Fruit fly (Drosophila melanogaster) whole organism, embryonic: Measurements from ENCODE around the gene CG32278.

ENCODE experiments used
- Abd-B ChIP-seq: fragments of 200-800 bp; sonication (Bioruptor generic); optimal IDR thresholded peaks from 2 replicates; lab custom pipeline; 2018; ENCODE audit warnings: missing biosample characterization, mild to moderate bottlenecking, missing genetic modification characterization, moderate library complexity
- Atf6 ChIP-seq: fragments of 200-800 bp; sonication (Bioruptor generic); IDR thresholded peaks from 2 replicates; pipeline ENCODE4 v1.3.6; 2022; ENCODE audit warnings: missing biosample characterization, missing genetic modification characterization
- Bdp1 ChIP-seq: fragments of 200-800 bp; sonication (Bioruptor generic); optimal IDR thresholded peaks from 3 replicates; lab custom pipeline; 2016; ENCODE audit warnings: missing biosample characterization, missing genetic modification characterization
- CG10267 ChIP-seq: fragments of 200-800 bp; sonication (Bioruptor generic); optimal IDR thresholded peaks from 2 replicates; lab custom pipeline; 2018; ENCODE audit warnings: missing biosample characterization, mild to moderate bottlenecking, missing genetic modification characterization, moderate library complexity
- CG10959 ChIP-seq: fragments of 200-800 bp; sonication (Bioruptor generic); IDR thresholded peaks from 2 replicates; pipeline ENCODE4 v1.3.6; 2022; ENCODE audit warnings: missing biosample characterization, missing genetic modification characterization
- CG11456 ChIP-seq: fragments of 200-800 bp; sonication (Bioruptor generic); IDR thresholded peaks from 3 replicates; pipeline ENCODE4 v1.3.6; 2022; ENCODE audit warnings: missing biosample characterization, missing genetic modification characterization
- CG12942 ChIP-seq: fragments of 200-800 bp; sonication (Bioruptor generic); optimal IDR thresholded peaks from 3 replicates; lab custom pipeline; 2016; ENCODE audit warnings: missing biosample characterization, missing genetic modification characterization
- CG1647 ChIP-seq: fragments of 200-800 bp; sonication (Bioruptor generic); optimal IDR thresholded peaks from 3 replicates; lab custom pipeline; 2016; ENCODE audit warnings: missing biosample characterization, missing genetic modification characterization
- CG17385 ChIP-seq: fragments of 200-800 bp; sonication (Bioruptor generic); optimal IDR thresholded peaks from 3 replicates; lab custom pipeline; 2018; ENCODE audit warnings: missing biosample characterization, mild to moderate bottlenecking, missing genetic modification characterization
- CG17829 ChIP-seq: fragments of 200-800 bp; optimal IDR thresholded peaks from 2 replicates; lab custom pipeline; 2019; ENCODE audit warnings: missing biosample characterization, mild to moderate bottlenecking, missing genetic modification characterization, moderate library complexity
- CG2129 ChIP-seq: fragments of 200-800 bp; sonication (Bioruptor generic); IDR thresholded peaks from 2 replicates; pipeline ENCODE4 v1.3.6; 2022; ENCODE audit warnings: missing biosample characterization, missing genetic modification characterization; ENCODE audit not compliant: partially characterized antibody
- CG30403 ChIP-seq: fragments of 200-800 bp; sonication (Bioruptor generic); optimal IDR thresholded peaks from 3 replicates; lab custom pipeline; 2016; ENCODE audit warnings: missing biosample characterization, missing genetic modification characterization
- CG31388 ChIP-seq: fragments of 200-800 bp; sonication (Bioruptor generic); optimal IDR thresholded peaks from 2 replicates; lab custom pipeline; 2016; ENCODE audit warnings: missing biosample characterization, missing genetic modification characterization
- CG3407 ChIP-seq: fragments of 200-800 bp; sonication (Bioruptor generic); optimal IDR thresholded peaks from 2 replicates; lab custom pipeline; 2018; ENCODE audit warnings: missing biosample characterization, mild to moderate bottlenecking, missing genetic modification characterization
- CG3838 ChIP-seq: fragments of 200-800 bp; sonication (Bioruptor generic); optimal IDR thresholded peaks from 3 replicates; lab custom pipeline; 2016; ENCODE audit warnings: missing biosample characterization, missing genetic modification characterization
- CG5180 ChIP-seq: fragments of 200-800 bp; sonication (Bioruptor generic); optimal IDR thresholded peaks from 3 replicates; lab custom pipeline; 2017; ENCODE audit warnings: missing biosample characterization, missing genetic modification characterization, mild to moderate bottlenecking, moderate library complexity, missing genetic modification reagents
- CG6272 ChIP-seq: fragments of 200-800 bp; sonication (Bioruptor generic); IDR thresholded peaks from 2 replicates; pipeline ENCODE4 v1.3.6; 2022; ENCODE audit warnings: missing biosample characterization, missing genetic modification characterization
- CG6791 ChIP-seq: fragments of 200-800 bp; sonication (Bioruptor generic); IDR thresholded peaks from 3 replicates; pipeline ENCODE4 v1.3.6; 2022; ENCODE audit warnings: missing biosample characterization, missing genetic modification characterization; ENCODE audit not compliant: partially characterized antibody
- CG7786 ChIP-seq: fragments of 200-800 bp; sonication (Bioruptor generic); optimal IDR thresholded peaks from 2 replicates; lab custom pipeline; 2016; ENCODE audit warnings: missing biosample characterization, missing genetic modification characterization
- CG7839 ChIP-seq: fragments of 200-800 bp; sonication (Bioruptor generic); optimal IDR thresholded peaks from 3 replicates; lab custom pipeline; 2018; ENCODE audit warnings: missing biosample characterization, mild to moderate bottlenecking, missing genetic modification characterization, moderate library complexity
- CG8388 ChIP-seq: fragments of 200-800 bp; sonication (Bioruptor generic); optimal IDR thresholded peaks from 2 replicates; lab custom pipeline; 2019; ENCODE audit warnings: missing biosample characterization, mild to moderate bottlenecking, missing genetic modification characterization, moderate library complexity
- CG8765 ChIP-seq: fragments of 200-800 bp; sonication (Bioruptor generic); IDR thresholded peaks from 2 replicates; pipeline ENCODE4 v1.3.6; 2022; ENCODE audit warnings: missing biosample characterization, missing genetic modification characterization
- GATAe ChIP-seq: fragments of 200-800 bp; sonication (Bioruptor generic); conservative IDR thresholded peaks from 2 replicates; pipeline ENCODE4 v1.3.6; 2022; ENCODE audit warnings: missing biosample characterization, missing genetic modification characterization
- HHEX ChIP-seq: fragments of 200-800 bp; sonication (Bioruptor generic); optimal IDR thresholded peaks from 3 replicates; lab custom pipeline; 2017; ENCODE audit warnings: missing biosample characterization, mild to moderate bottlenecking, missing genetic modification characterization, missing genetic modification reagents
- Hsf ChIP-seq: fragments of 200-800 bp; sonication (Bioruptor generic); optimal IDR thresholded peaks from 3 replicates; lab custom pipeline; 2016; ENCODE audit warnings: missing biosample characterization, missing genetic modification characterization
- Lpt ChIP-seq: fragments of >200 bp; optimal IDR thresholded peaks from 2 replicates; lab custom pipeline; 2018; ENCODE audit warnings: missing biosample characterization, missing genetic modification characterization
- NC2α ChIP-seq: fragments of 200-800 bp; sonication (Bioruptor generic); optimal IDR thresholded peaks from 2 replicates; lab custom pipeline; 2016; ENCODE audit warnings: missing biosample characterization, missing genetic modification characterization
- Pdp1 ChIP-seq, 2 experiments: fragments of 200-800 bp; sonication (Bioruptor generic); optimal IDR thresholded peaks; 3 replicates each; lab custom pipeline; 2016; ENCODE audit warnings: missing biosample characterization in 2 of 2, missing genetic modification characterization in 2 of 2, mild to moderate bottlenecking in 1 of 2, moderate library complexity in 1 of 2
- Ptx1 ChIP-seq: fragments of 200-800 bp; sonication (Bioruptor generic); IDR thresholded peaks from 2 replicates; pipeline ENCODE4 v1.3.6; 2022; ENCODE audit warnings: missing biosample characterization, missing genetic modification characterization
- Ravus ChIP-seq: fragments of 200-800 bp; sonication (Bioruptor generic); IDR thresholded peaks from 2 replicates; pipeline ENCODE4 v1.3.6; 2022; ENCODE audit warnings: missing biosample characterization, missing genetic modification characterization
- Scr ChIP-seq: fragments of 200-800 bp; sonication (Bioruptor generic); IDR thresholded peaks from 2 replicates; pipeline ENCODE4 v1.3.6; 2022; ENCODE audit warnings: missing biosample characterization, missing genetic modification characterization; ENCODE audit not compliant: partially characterized antibody
- Spps ChIP-seq: fragments of 200-800 bp; sonication (Bioruptor generic); optimal IDR thresholded peaks from 2 replicates; lab custom pipeline; 2018; ENCODE audit warnings: missing biosample characterization, mild to moderate bottlenecking, missing genetic modification characterization
- Tbp ChIP-seq: fragments of >200 bp; optimal IDR thresholded peaks from 2 replicates; lab custom pipeline; 2018; ENCODE audit warnings: missing biosample characterization, missing genetic modification characterization
- abd-A ChIP-seq: fragments of 200-800 bp; sonication (Bioruptor generic); optimal IDR thresholded peaks from 3 replicates; lab custom pipeline; 2019; ENCODE audit warnings: missing biosample characterization, mild to moderate bottlenecking, missing genetic modification characterization, moderate library complexity
- al ChIP-seq: fragments of 200-800 bp; sonication (Bioruptor generic); IDR thresholded peaks from 2 replicates; pipeline ENCODE4 v1.3.6; 2022; ENCODE audit warnings: missing biosample characterization, missing genetic modification characterization
- da ChIP-seq: fragments of 200-800 bp; sonication (Bioruptor generic); optimal IDR thresholded peaks from 2 replicates; lab custom pipeline; 2016; ENCODE audit warnings: missing biosample characterization, missing genetic modification characterization
- esg ChIP-seq: fragments of 200-800 bp; sonication (Bioruptor generic); conservative IDR thresholded peaks from 2 replicates; pipeline ENCODE4 v1.3.6; 2022; ENCODE audit warnings: missing biosample characterization, missing genetic modification characterization
- gce ChIP-seq: fragments of 200-800 bp; sonication (Bioruptor generic); IDR thresholded peaks from 3 replicates; pipeline ENCODE4 v1.3.6; 2022; ENCODE audit warnings: missing biosample characterization, missing genetic modification characterization
- gem ChIP-seq: fragments of 200-800 bp; sonication (Bioruptor generic); optimal IDR thresholded peaks from 2 replicates; lab custom pipeline; 2019; ENCODE audit warnings: missing biosample characterization, mild to moderate bottlenecking, missing genetic modification characterization, moderate library complexity
- gt ChIP-seq: fragments of 200-800 bp; sonication (Bioruptor generic); IDR thresholded peaks from 2 replicates; pipeline ENCODE4 v1.3.6; 2022; ENCODE audit warnings: missing biosample characterization, missing genetic modification characterization
- knrl ChIP-seq: fragments of 200-800 bp; sonication (Bioruptor generic); IDR thresholded peaks from 3 replicates; pipeline ENCODE4 v1.3.6; 2022; ENCODE audit warnings: missing biosample characterization, missing genetic modification characterization; ENCODE audit not compliant: partially characterized antibody
- mld ChIP-seq: fragments of 200-800 bp; sonication (Bioruptor generic); IDR thresholded peaks from 3 replicates; pipeline ENCODE4 v1.3.6; 2022; ENCODE audit warnings: missing biosample characterization, missing genetic modification characterization; ENCODE audit not compliant: partially characterized antibody
- p53 ChIP-seq: fragments of 200-800 bp; sonication (Bioruptor generic); optimal IDR thresholded peaks from 2 replicates; lab custom pipeline; 2016; ENCODE audit warnings: missing biosample characterization, missing genetic modification characterization
- pzg ChIP-seq: fragments of 200-800 bp; sonication (Bioruptor generic); optimal IDR thresholded peaks from 3 replicates; lab custom pipeline; 2018; ENCODE audit warnings: missing biosample characterization, mild to moderate bottlenecking, missing genetic modification characterization, moderate library complexity
- sd ChIP-seq: fragments of 200-800 bp; sonication (Bioruptor generic); optimal IDR thresholded peaks from 3 replicates; lab custom pipeline; 2018; ENCODE audit warnings: missing biosample characterization, mild to moderate bottlenecking, missing genetic modification characterization, moderate library complexity
- sens-2 ChIP-seq: fragments of 200-800 bp; sonication (Bioruptor generic); IDR thresholded peaks from 2 replicates; pipeline ENCODE4 v1.3.6; 2022; ENCODE audit warnings: missing biosample characterization, missing genetic modification characterization
- seq ChIP-seq: fragments of 200-800 bp; sonication (Bioruptor generic); IDR thresholded peaks from 2 replicates; pipeline ENCODE4 v1.3.6; 2022; ENCODE audit warnings: missing biosample characterization, missing genetic modification characterization
- sna ChIP-seq: fragments of 200-800 bp; sonication (Bioruptor generic); IDR thresholded peaks from 2 replicates; pipeline ENCODE4 v1.3.6; 2022; ENCODE audit warnings: missing biosample characterization, missing genetic modification characterization; ENCODE audit not compliant: partially characterized antibody
- stwl ChIP-seq: fragments of 200-800 bp; sonication (Bioruptor generic); optimal IDR thresholded peaks from 3 replicates; lab custom pipeline; 2018; ENCODE audit warnings: missing biosample characterization, mild to moderate bottlenecking, missing genetic modification characterization, moderate library complexity
- sug ChIP-seq: fragments of 200-800 bp; optimal IDR thresholded peaks from 2 replicates; lab custom pipeline; 2019; ENCODE audit warnings: missing biosample characterization, mild to moderate bottlenecking, missing genetic modification characterization, moderate library complexity
- z ChIP-seq: fragments of 200-800 bp; sonication (Bioruptor generic); IDR thresholded peaks from 3 replicates; pipeline ENCODE4 v1.3.6; 2022; ENCODE audit warnings: missing biosample characterization, missing genetic modification characterization

CG32278 gene

DNA sequence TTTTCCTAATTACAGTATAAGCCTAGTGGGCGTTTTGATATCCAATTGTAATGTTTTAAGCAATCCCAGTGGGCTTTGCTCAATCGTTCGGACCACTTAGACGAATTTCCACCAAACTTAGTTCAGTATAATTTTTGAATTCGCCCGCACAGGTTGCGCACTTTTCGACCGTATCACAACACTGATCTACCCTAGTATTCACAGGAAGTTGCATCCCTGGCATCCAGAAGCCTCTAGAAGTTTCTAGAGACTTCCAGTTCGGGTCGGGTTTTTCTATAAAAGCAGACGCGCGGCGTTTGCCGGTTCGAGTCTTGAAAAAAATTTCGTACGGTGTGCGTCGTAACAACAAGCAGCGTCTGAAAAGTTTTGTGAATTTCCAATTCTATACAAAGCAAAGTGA is 23.8 kb downstream of the CG32278 start, which contains the start of gene Hsp83 (continued):
- TF ChIP-seq pzg (GFP tag; lab: Kevin White, UChicago) (peak; percentile 76), CG30403 (GFP tag; lab: Kevin White, UChicago) (peak; percentile 82), mld (GFP tag; lab: Robert Waterston, UW) (no peak), Bdp1 (GFP tag; lab: Kevin White, UChicago) (peak; percentile 89), CG3838 (GFP tag; lab: Kevin White, UChicago) (peak; percentile 52), sna (no peak), da (GFP tag; lab: Kevin White, UChicago) (peak; percentile 88), Abd-B (no peak), CG12942 (peak; percentile 76), seq (peak; percentile 92), Ptx1 (GFP tag; lab: Robert Waterston, UW) (peak; percentile 73), HHEX (peak; percentile 99), CG7786 (GFP tag; lab: Kevin White, UChicago) (peak; percentile 89), NC2α (GFP tag; lab: Kevin White, UChicago) (peak; percentile 93), CG17829 (peak; percentile 90), CG3407 (peak; percentile 94), CG7839 (tag; lab: Kevin White, UChicago) (peak; percentile 91), CG6272 (GFP tag; lab: Robert Waterston, UW) (peak; percentile 56), sug (tag; lab: Kevin White, UChicago) (peak; percentile 92), esg (GFP tag; lab: Robert Waterston, UW) (peak; percentile 63), CG11456 (GFP tag; lab: Robert Waterston, UW) (peak; percentile 96), CG8765 (no peak), Atf6 (GFP tag; lab: Robert Waterston, UW) (peak; percentile 95), CG2129 (GFP tag; lab: Robert Waterston, UW) (no peak), Scr (GFP tag; lab: Robert Waterston, UW) (no peak), CG6791 (GFP tag; lab: Robert Waterston, UW) (peak; percentile 23; the same call in 1 of the 3 replicates), CG8388 (GFP tag; lab: Kevin White, UChicago) (peak; percentile 89), Hsf (GFP tag; lab: Kevin White, UChicago) (peak; percentile 99), gem (tag; lab: Kevin White, UChicago) (peak; percentile 77), CG10267 (tag; lab: Kevin White, UChicago) (peak; percentile 99), CG1647 (GFP tag; lab: Kevin White, UChicago) (peak; percentile 93), CG10959 (GFP tag; lab: Robert Waterston, UW) (peak; percentile 81), stwl (tag; lab: Kevin White, UChicago) (peak; percentile 85), sens-2 (GFP tag; lab: Robert Waterston, UW) (peak; percentile 97), Tbp (GFP tag; lab: Kevin White, UChicago) (no peak), Lpt (no peak), al (GFP tag; lab: Robert Waterston, UW) (peak; percentile 70), knrl (GFP tag; lab: Robert Waterston, UW) (no peak), gt (peak; percentile 58; the same call in 1 of the 2 replicates), Ravus (peak; percentile 25; the same call in 1 of the 2 replicates), sd (no peak), gce (peak; percentile 98), z (GFP tag; lab: Robert Waterston, UW) (peak; percentile 73), CG5180 (GFP tag; lab: Kevin White, UChicago) (peak; percentile 92), Spps (tag; lab: Kevin White, UChicago) (peak; percentile 80), p53 (GFP tag; lab: Kevin White, UChicago) (peak; percentile 92), CG17385 (GFP tag; lab: Kevin White, UChicago) (peak; percentile 96), CG31388 (peak; percentile 58), abd-A (tag; lab: Kevin White, UChicago) (no peak), GATAe (GFP tag; lab: Robert Waterston, UW) (no peak; the same call in 1 of the 2 replicates), Pdp1 (GFP tag; optimal IDR thresholded peaks at IDR 0.05; lab: Kevin White, UChicago) (peak; percentile 89)
